Worm (Caenorhabditis elegans) whole organism, young adult: ENCODE measurements around the gene snf-12.
A peak's percentile ranks its signal among the peaks of the same experiment; 100 is the strongest.

Experiments used
- B0019.2 ChIP-seq: fragments of 200-800 bp; sonication (Bioruptor generic); conservative IDR thresholded peaks from 2 replicates; pipeline ENCODE4 v1.3.6; 2022; ENCODE audit warnings: missing genetic modification reagents, missing genetic modification characterization, missing compliant biosample characterization
- C06A6.2 ChIP-seq: fragments of 200-800 bp; sonication (Bioruptor generic); conservative IDR thresholded peaks from 2 replicates; pipeline ENCODE4 v1.3.6; 2022; ENCODE audit warnings: missing genetic modification characterization, missing compliant biosample characterization
- C17E4.6 ChIP-seq: fragments of 200-800 bp; sonication (Bioruptor generic); IDR thresholded peaks from 2 replicates; pipeline ENCODE4 v1.3.6; 2022; ENCODE audit warnings: missing genetic modification reagents, missing genetic modification characterization, missing compliant biosample characterization
- D2030.7 ChIP-seq: fragments of 200-800 bp; sonication (Bioruptor generic); IDR thresholded peaks from 2 replicates; pipeline ENCODE4 v1.3.6; 2022; ENCODE audit warnings: missing genetic modification reagents, missing genetic modification characterization, missing compliant biosample characterization
- F10E7.11 ChIP-seq: sonication (generic microtip); optimal IDR thresholded peaks from 2 replicates; lab custom pipeline; 2017; ENCODE audit warnings: mild to moderate bottlenecking, missing genetic modification characterization, moderate library complexity, missing compliant biosample characterization
- F33H1.4 ChIP-seq: fragments of 200-800 bp; sonication (Bioruptor generic); IDR thresholded peaks from 2 replicates; pipeline ENCODE4 v1.3.6; 2022; ENCODE audit warnings: missing genetic modification reagents, missing genetic modification characterization, missing compliant biosample characterization
- F57C9.4 ChIP-seq: sonication (generic microtip); optimal IDR thresholded peaks from 2 replicates; lab custom pipeline; 2017; ENCODE audit warnings: mild to moderate bottlenecking, missing genetic modification characterization, missing compliant biosample characterization
- T07F8.4 ChIP-seq: sonication (generic microtip); optimal IDR thresholded peaks from 2 replicates; lab custom pipeline; 2016; ENCODE audit warnings: mild to moderate bottlenecking, missing genetic modification characterization, moderate library complexity, missing compliant biosample characterization
- T26A5.8 ChIP-seq: sonication (generic microtip); optimal IDR thresholded peaks from 2 replicates; lab custom pipeline; 2016; ENCODE audit warnings: missing genetic modification characterization, missing compliant biosample characterization
- ZK185.1 ChIP-seq: sonication (generic microtip); optimal IDR thresholded peaks from 2 replicates; lab custom pipeline; 2016; ENCODE audit warnings: mild to moderate bottlenecking, missing genetic modification characterization, missing compliant biosample characterization; ENCODE audit not compliant: poor library complexity, severe bottlenecking
- akir-1 ChIP-seq: fragments of 200-800 bp; sonication (Bioruptor generic); optimal IDR thresholded peaks from 2 replicates; lab custom pipeline; 2018; ENCODE audit warnings: mild to moderate bottlenecking, missing genetic modification characterization, moderate library complexity, missing compliant biosample characterization
- athp-1 ChIP-seq: sonication (generic microtip); optimal IDR thresholded peaks from 2 replicates; lab custom pipeline; 2017; ENCODE audit warnings: mild to moderate bottlenecking, missing genetic modification characterization, missing compliant biosample characterization
- attf-3 ChIP-seq: fragments of 200-800 bp; sonication (Bioruptor generic); conservative IDR thresholded peaks from 2 replicates; pipeline ENCODE4 v1.3.6; 2022; ENCODE audit warnings: missing genetic modification reagents, missing genetic modification characterization, missing compliant biosample characterization
- attf-5 ChIP-seq: fragments of 200-800 bp; sonication (Bioruptor generic); optimal IDR thresholded peaks from 2 replicates; lab custom pipeline; 2018; ENCODE audit warnings: mild to moderate bottlenecking, missing genetic modification characterization, missing compliant biosample characterization
- bed-1 ChIP-seq: fragments of 200-800 bp; sonication (Bioruptor generic); IDR thresholded peaks from 2 replicates; pipeline ENCODE4 v1.3.6; 2022; ENCODE audit warnings: missing genetic modification reagents, missing genetic modification characterization, missing compliant biosample characterization
- ceh-100 ChIP-seq: fragments of 200-800 bp; sonication (Bioruptor generic); IDR thresholded peaks from 2 replicates; pipeline ENCODE4 v1.3.6; 2022; ENCODE audit warnings: missing genetic modification reagents, missing genetic modification characterization, missing compliant biosample characterization
- ceh-40 ChIP-seq: fragments of 200-800 bp; sonication (Bioruptor generic); IDR thresholded peaks from 2 replicates; pipeline ENCODE4 v1.3.6; 2022; ENCODE audit warnings: missing genetic modification characterization, missing compliant biosample characterization
- ceh-58 ChIP-seq: fragments of 200-800 bp; sonication (Bioruptor generic); IDR thresholded peaks from 2 replicates; pipeline ENCODE4 v1.3.6; 2022; ENCODE audit warnings: missing genetic modification characterization, missing compliant biosample characterization
- dpff-1 ChIP-seq: sonication (generic microtip); optimal IDR thresholded peaks from 2 replicates; lab custom pipeline; 2017; ENCODE audit warnings: mild to moderate bottlenecking, missing genetic modification characterization, missing compliant biosample characterization
- egl-44 ChIP-seq: fragments of 200-800 bp; sonication (Bioruptor generic); IDR thresholded peaks from 2 replicates; pipeline ENCODE4 v1.3.6; 2022; ENCODE audit warnings: missing genetic modification reagents, missing genetic modification characterization, missing compliant biosample characterization
- egrh-3 ChIP-seq: fragments of 200-800 bp; sonication (Bioruptor generic); IDR thresholded peaks from 2 replicates; pipeline ENCODE4 v1.3.6; 2022; ENCODE audit warnings: missing genetic modification reagents, missing genetic modification characterization, missing compliant biosample characterization
- ekl-4 ChIP-seq: fragments of 200-800 bp; sonication (Bioruptor generic); IDR thresholded peaks from 2 replicates; pipeline ENCODE4 v1.3.6; 2022; ENCODE audit warnings: missing genetic modification reagents, missing genetic modification characterization, missing compliant biosample characterization
- fkh-3 ChIP-seq: sonication (generic microtip); optimal IDR thresholded peaks from 2 replicates; lab custom pipeline; 2016; ENCODE audit warnings: mild to moderate bottlenecking, missing genetic modification characterization, missing compliant biosample characterization
- hlh-12 ChIP-seq: sonication (generic microtip); optimal IDR thresholded peaks from 2 replicates; lab custom pipeline; 2016; ENCODE audit warnings: missing genetic modification characterization, missing compliant biosample characterization
- lag-1 ChIP-seq: fragments of 200-800 bp; sonication (Bioruptor generic); IDR thresholded peaks from 2 replicates; pipeline ENCODE4 v1.3.6; 2022; ENCODE audit warnings: missing genetic modification reagents, missing genetic modification characterization, missing compliant biosample characterization
- lin-35 ChIP-seq, 3 experiments: fragments of 150-350 bp in 2 of 3; sonication (generic microtip) in 1 of 3; optimal IDR thresholded peaks; 2 replicates each; lab custom pipeline; 2014 to 2018; ENCODE audit warnings: missing biosample characterization in 3 of 3, missing genetic modification characterization in 3 of 3, missing genetic modification reagents in 3 of 3
- lin-40 ChIP-seq: sonication (generic microtip); optimal IDR thresholded peaks from 2 replicates; lab custom pipeline; 2016; ENCODE audit warnings: missing genetic modification characterization, mild to moderate bottlenecking, missing compliant biosample characterization, missing genotype, missing genetic modification reagents
- lsl-1 ChIP-seq: fragments of 200-800 bp; sonication (Bioruptor generic); optimal IDR thresholded peaks from 2 replicates; lab custom pipeline; 2018; ENCODE audit warnings: mild to moderate bottlenecking, missing genetic modification characterization, moderate library complexity, missing compliant biosample characterization
- lsy-27 ChIP-seq: sonication (generic microtip); optimal IDR thresholded peaks from 2 replicates; lab custom pipeline; 2017; ENCODE audit warnings: missing genetic modification characterization, mild to moderate bottlenecking, missing compliant biosample characterization, antibody characterized with exemption, missing genotype, borderline replicate concordance; ENCODE audit not compliant: insufficient read depth
- madf-10 ChIP-seq: sonication (generic microtip); optimal IDR thresholded peaks from 2 replicates; lab custom pipeline; 2016; ENCODE audit warnings: mild to moderate bottlenecking, missing genetic modification characterization, missing compliant biosample characterization
- mes-4 ChIP-seq: sonication (generic microtip); optimal IDR thresholded peaks from 2 replicates; lab custom pipeline; 2016; ENCODE audit warnings: missing genotype, missing genetic modification characterization, missing compliant biosample characterization
- mxl-1 ChIP-seq: sonication (generic microtip); optimal IDR thresholded peaks from 2 replicates; lab custom pipeline; 2016; ENCODE audit warnings: missing genetic modification characterization, missing compliant biosample characterization
- nfyb-1 ChIP-seq: fragments of 200-800 bp; sonication (Bioruptor generic); IDR thresholded peaks from 2 replicates; pipeline ENCODE4 v1.3.6; 2022; ENCODE audit warnings: missing genetic modification reagents, missing genetic modification characterization, missing compliant biosample characterization
- nhr-120 ChIP-seq: fragments of 200-800 bp; sonication (Bioruptor generic); IDR thresholded peaks from 2 replicates; pipeline ENCODE4 v1.3.6; 2022; ENCODE audit warnings: missing genetic modification characterization, missing compliant biosample characterization
- nhr-179 ChIP-seq: sonication (generic microtip); optimal IDR thresholded peaks from 2 replicates; lab custom pipeline; 2016; ENCODE audit warnings: mild to moderate bottlenecking, missing genetic modification characterization, missing compliant biosample characterization
- pbrm-1 ChIP-seq: fragments of 200-800 bp; sonication (Bioruptor generic); IDR thresholded peaks from 2 replicates; pipeline ENCODE4 v1.3.6; 2022; ENCODE audit warnings: missing genetic modification reagents, missing genetic modification characterization, missing compliant biosample characterization
- pha-4 ChIP-seq: fragments of 150-350 bp; sonication (generic microtip); optimal IDR thresholded peaks from 2 replicates; lab custom pipeline; 2014; ENCODE audit warnings: missing biosample characterization, missing genetic modification reagents, missing genetic modification characterization
- rec-8 ChIP-seq, 2 experiments: sonication (generic microtip); optimal IDR thresholded peaks; 2 replicates each; lab custom pipeline; 2016; ENCODE audit warnings: mild to moderate bottlenecking in 2 of 2, missing genetic modification characterization in 2 of 2, missing genetic modification reagents in 2 of 2, missing genotype in 2 of 2, missing biosample characterization in 1 of 2, missing compliant biosample characterization in 1 of 2, moderate library complexity in 1 of 2
- rpc-1 ChIP-seq, 2 experiments: fragments of 150-350 bp in 1 of 2; sonication (generic microtip) in 1 of 2; optimal IDR thresholded peaks; 2 replicates each; lab custom pipeline; 2014 to 2018; ENCODE audit warnings: missing biosample characterization in 1 of 2, missing genetic modification characterization in 1 of 2, missing genetic modification reagents in 1 of 2, missing genotype in 1 of 2
- sdz-38 ChIP-seq: sonication (generic microtip); optimal IDR thresholded peaks from 2 replicates; lab custom pipeline; 2016; ENCODE audit warnings: missing genotype, missing genetic modification characterization, missing compliant biosample characterization
- somi-1 ChIP-seq: fragments of 200-800 bp; sonication (Bioruptor generic); optimal IDR thresholded peaks from 2 replicates; lab custom pipeline; 2018; ENCODE audit warnings: mild to moderate bottlenecking, missing genetic modification characterization, missing compliant biosample characterization
- sptf-2 ChIP-seq: fragments of 200-800 bp; sonication (Bioruptor generic); optimal IDR thresholded peaks from 2 replicates; lab custom pipeline; 2018; ENCODE audit warnings: mild to moderate bottlenecking, missing genetic modification characterization, missing compliant biosample characterization
- tbx-9 ChIP-seq: sonication (generic microtip); optimal IDR thresholded peaks from 2 replicates; lab custom pipeline; 2016; ENCODE audit warnings: borderline replicate concordance, missing genetic modification characterization, inconsistent platforms, missing compliant biosample characterization
- unc-62 ChIP-seq: fragments of 150-350 bp; optimal IDR thresholded peaks from 2 replicates; lab custom pipeline; 2014; ENCODE audit warnings: missing biosample characterization, missing genetic modification reagents, missing genetic modification characterization
- ztf-26 ChIP-seq: sonication (generic microtip); optimal IDR thresholded peaks from 2 replicates; lab custom pipeline; 2017; ENCODE audit warnings: missing genetic modification characterization, missing compliant biosample characterization
- ztf-28 ChIP-seq: fragments of 200-800 bp; sonication (Bioruptor generic); IDR thresholded peaks from 2 replicates; pipeline ENCODE4 v1.3.6; 2022; ENCODE audit warnings: missing genetic modification reagents, missing genetic modification characterization, missing compliant biosample characterization
- ztf-3 ChIP-seq: fragments of 200-800 bp; sonication (Bioruptor generic); optimal IDR thresholded peaks from 2 replicates; lab custom pipeline; 2018; ENCODE audit warnings: mild to moderate bottlenecking, missing genetic modification characterization, missing compliant biosample characterization
- ztf-6 ChIP-seq: fragments of 200-800 bp; sonication (Bioruptor generic); IDR thresholded peaks from 2 replicates; pipeline ENCODE4 v1.3.6; 2022; ENCODE audit warnings: missing genetic modification reagents, missing genetic modification characterization, missing compliant biosample characterization

The snf-12 gene

ce11 chrX:9024270-9024669 lies 5.0 kb upstream of the snf-12 start:
- TF ChIP-seq C17E4.6 (0 out of 2 replicates have a peak, but pooled peaks have one; percentile 16), C06A6.2 (no peak), mxl-1 (tag; lab: Kevin White, UChicago) (peak; percentile 76), ztf-26 (tag; lab: Kevin White, UChicago) (peak; percentile 27), ceh-58 (GFP tag; lab: Robert Waterston, UW) (no peak), akir-1 (GFP tag; lab: Kevin White, UChicago) (no peak), hlh-12 (tag; lab: Kevin White, UChicago) (peak; percentile 70), ceh-100 (GFP tag; lab: Robert Waterston, UW) (peak; percentile 64), F33H1.4 (no peak), egrh-3 (GFP tag; lab: Robert Waterston, UW) (no peak; the same call in 1 of the 2 replicates), dpff-1 (tag; lab: Kevin White, UChicago) (no peak), tbx-9 (tag; lab: Kevin White, UChicago) (no peak), lin-40 (tag; lab: Kevin White, UChicago) (no peak), B0019.2 (GFP tag; lab: Robert Waterston, UW) (peak; percentile 38; the same call in 1 of the 2 replicates), nhr-179 (tag; lab: Kevin White, UChicago) (peak; percentile 60), madf-10 (tag; lab: Kevin White, UChicago) (peak; percentile 64), lag-1 (no peak), pbrm-1 (GFP tag; lab: Robert Waterston, UW) (peak; percentile 78; the same call in 1 of the 2 replicates), lsy-27 (no peak), rpc-1 (optimal IDR thresholded peaks at IDR 0.05; lab: Kevin White, UChicago) (peak; percentile 98), rpc-1 (tag; optimal IDR thresholded peaks at IDR 0.05; lab: Kevin White, UChicago) (peak; percentile 100), nfyb-1 (GFP tag; lab: Robert Waterston, UW) (peak; percentile 90), ztf-6 (GFP tag; lab: Robert Waterston, UW) (0 out of 2 replicates have a peak, but pooled peaks have one; percentile 29), sdz-38 (tag; lab: Kevin White, UChicago) (peak; percentile 19), nhr-120 (GFP tag; lab: Robert Waterston, UW) (no peak), ZK185.1 (tag; lab: Kevin White, UChicago) (peak; percentile 71), F57C9.4 (tag; lab: Kevin White, UChicago) (no peak), T07F8.4 (tag; lab: Kevin White, UChicago) (peak; percentile 86), egl-44 (GFP tag; lab: Robert Waterston, UW) (no peak; the same call in 1 of the 2 replicates), D2030.7 (GFP tag; lab: Robert Waterston, UW) (peak; percentile 74), sptf-2 (GFP tag; lab: Kevin White, UChicago) (peak; percentile 76), unc-62 (no peak), bed-1 (peak; percentile 80; the same call in 1 of the 2 replicates), attf-5 (peak; percentile 50), somi-1 (no peak), athp-1 (tag; lab: Kevin White, UChicago) (peak; percentile 39), pha-4 (tag; lab: Kevin White, UChicago) (no peak), attf-3 (GFP tag; lab: Robert Waterston, UW) (no peak), T26A5.8 (tag; lab: Kevin White, UChicago) (peak; percentile 76), lin-35 (GFP tag; optimal IDR thresholded peaks at IDR 0.05; lab: Kevin White, UChicago) (no peak), ztf-28 (GFP tag; lab: Robert Waterston, UW) (no peak), ztf-3 (GFP tag; lab: Kevin White, UChicago) (no peak), ekl-4 (GFP tag; lab: Robert Waterston, UW) (peak; percentile 76; the same call in 1 of the 2 replicates), F10E7.11 (tag; lab: Kevin White, UChicago) (peak; percentile 11), lsl-1 (GFP tag; lab: Kevin White, UChicago) (no peak), mes-4 (peak; percentile 79), fkh-3 (tag; lab: Kevin White, UChicago) (no peak), ceh-40 (GFP tag; lab: Robert Waterston, UW) (0 out of 2 replicates have a peak, but pooled peaks have one; percentile 71), rec-8 (tag; optimal IDR thresholded peaks at IDR 0.05; lab: Kevin White, UChicago) (peak; percentile 84 to 94)
